Fruit fly (Drosophila melanogaster): ENCODE data around the gene CG15412.

- no peak for TF ChIP-seq h (optimal IDR thresholded peaks at IDR 0.05)
- TF ChIP-seq insv (optimal IDR thresholded peaks at IDR 0.05) = no peak
- TF ChIP-seq psq (optimal IDR thresholded peaks at IDR 0.05) = no peak
- no peak for TF ChIP-seq Myc (optimal IDR thresholded peaks at IDR 0.05)
These were observed 1.2 kb upstream of the CG15412 start, which contains the start of the genes CG9662 and Ptpa for dm6 chr2L:3376684-3377086.
